Fruit fly (Drosophila melanogaster): ENCODE measurements around the gene JhI-21.

JhI-21 gene

DNA sequence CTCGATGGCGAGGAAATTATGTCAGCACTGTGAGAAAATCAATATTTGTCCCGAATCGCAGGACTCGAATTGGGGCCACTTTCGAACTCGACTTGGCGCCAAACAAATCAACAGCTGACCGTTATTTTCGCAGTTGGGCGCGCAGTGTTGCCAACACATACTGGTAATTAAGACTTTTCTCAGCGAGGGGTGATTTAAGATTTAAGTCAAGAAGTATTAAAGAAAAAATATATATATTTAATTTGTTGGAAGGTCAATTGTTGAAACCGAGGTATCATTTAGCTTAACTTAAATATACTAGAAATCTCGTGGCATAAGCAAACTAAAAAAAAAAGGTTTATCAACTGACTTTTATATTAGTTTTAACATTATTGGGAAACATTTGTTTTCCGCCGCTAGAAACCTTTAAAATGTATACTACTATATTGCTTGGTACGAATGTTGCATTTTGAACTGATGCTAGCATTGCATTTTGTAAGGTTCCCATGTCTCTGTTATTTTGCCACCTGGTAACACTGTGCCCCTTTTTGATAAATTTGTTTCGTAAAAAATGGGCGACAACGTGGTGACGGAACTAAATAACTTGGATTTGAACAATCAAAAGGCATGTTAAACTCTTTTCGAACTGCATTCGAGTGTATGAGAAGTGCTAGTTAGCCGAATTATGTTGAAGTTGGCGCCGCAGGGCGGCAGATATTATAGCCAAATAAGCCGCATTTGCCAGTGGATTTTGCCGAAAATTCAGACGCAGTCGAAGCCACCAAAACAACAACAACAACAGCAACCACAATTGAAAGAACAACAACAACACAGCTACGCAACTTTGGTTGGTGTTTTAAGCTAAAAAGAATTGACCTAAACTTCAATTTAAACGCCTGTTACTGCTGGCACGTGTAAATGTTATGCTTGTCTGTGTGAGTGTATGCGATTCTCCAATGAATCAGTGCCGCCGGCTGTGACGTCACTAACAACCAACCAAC is 47.7 kb upstream of the JhI-21 start, which contains the start of the genes Patsas and ThrRS (continued):
- peak; percentile 71; the same call in 1 of the 2 replicates for TF ChIP-seq wdn (GFP tag; IDR thresholded peaks at IDR 0.05)
- peak; percentile 49 for TF ChIP-seq CG2202 (tag; optimal IDR thresholded peaks at IDR 0.05)
- peak; percentile 76 for TF ChIP-seq gcm (GFP tag; optimal IDR thresholded peaks at IDR 0.05)
- TF ChIP-seq CG6813 (GFP tag; optimal IDR thresholded peaks at IDR 0.05): peak; percentile 62
- peak; percentile 72; the same call in 2 of the 3 replicates for TF ChIP-seq CG3726 (GFP tag; IDR thresholded peaks at IDR 0.05)
- TF ChIP-seq H2.0 (GFP tag; IDR thresholded peaks at IDR 0.05): peak; percentile 78
- TF ChIP-seq lmd (GFP tag; IDR thresholded peaks at IDR 0.05): peak; percentile 90
- TF ChIP-seq CG10543 (GFP tag; optimal IDR thresholded peaks at IDR 0.05): peak; percentile 87
- TF ChIP-seq Lim3 (GFP tag; IDR thresholded peaks at IDR 0.05): peak; percentile 44; the same call in 1 of the 2 replicates
- no peak for TF ChIP-seq Bgb (GFP tag; IDR thresholded peaks at IDR 0.05; ENCODE audit: partially characterized antibody)
- TF ChIP-seq Sry-β (GFP tag; optimal IDR thresholded peaks at IDR 0.05): peak; percentile 39
- TF ChIP-seq gcm2 (GFP tag; optimal IDR thresholded peaks at IDR 0.05): peak; percentile 6
- TF ChIP-seq Doc2 (GFP tag; IDR thresholded peaks at IDR 0.05): 0 out of 2 replicates have a peak, but pooled peaks have one; percentile 16
- peak; percentile 92 for TF ChIP-seq CG30403 (GFP tag; optimal IDR thresholded peaks at IDR 0.05)
- peak; percentile 60 for TF ChIP-seq ab (GFP tag; optimal IDR thresholded peaks at IDR 0.05)
- peak; percentile 81 for TF ChIP-seq CG7556 (GFP tag; optimal IDR thresholded peaks at IDR 0.05)
- TF ChIP-seq br (optimal IDR thresholded peaks at IDR 0.05): no peak
- TF ChIP-seq Sox100B (GFP tag; optimal IDR thresholded peaks at IDR 0.05): no peak
- peak; percentile 83 for TF ChIP-seq CG32772 (GFP tag; IDR thresholded peaks at IDR 0.05)
- TF ChIP-seq CG12299 (tag; optimal IDR thresholded peaks at IDR 0.05): peak; percentile 79
- peak; percentile 33 for TF ChIP-seq CG3065 (GFP tag; optimal IDR thresholded peaks at IDR 0.05)
- no peak for TF ChIP-seq CG7963 (GFP tag; IDR thresholded peaks at IDR 0.05; ENCODE audit: partially characterized antibody)
- peak; percentile 49 for TF ChIP-seq Lhr (GFP tag; optimal IDR thresholded peaks at IDR 0.05)
- peak; percentile 68 for TF ChIP-seq CG8281 (tag; optimal IDR thresholded peaks at IDR 0.05)
- peak; percentile 52 for TF ChIP-seq HmgZ (tag; optimal IDR thresholded peaks at IDR 0.05)
- TF ChIP-seq tio (GFP tag; optimal IDR thresholded peaks at IDR 0.05): no peak
- TF ChIP-seq exex (tag; optimal IDR thresholded peaks at IDR 0.05): no peak
- TF ChIP-seq CG17359 (tag; optimal IDR thresholded peaks at IDR 0.05): peak; percentile 86
- TF ChIP-seq CG34376 (GFP tag; optimal IDR thresholded peaks at IDR 0.05): peak; percentile 31
- TF ChIP-seq pho (GFP tag; optimal IDR thresholded peaks at IDR 0.05): peak; percentile 62
- TF ChIP-seq bcd (GFP tag; optimal IDR thresholded peaks at IDR 0.05): peak; percentile 87
- no peak for TF ChIP-seq hth (optimal IDR thresholded peaks at IDR 0.05)
- TF ChIP-seq CG18262 (tag; optimal IDR thresholded peaks at IDR 0.05): peak; percentile 84
- peak; percentile 75 for TF ChIP-seq scrt (GFP tag; optimal IDR thresholded peaks at IDR 0.05)
- no peak; the same call in 2 of the 3 replicates for TF ChIP-seq CG6175 (GFP tag; IDR thresholded peaks at IDR 0.05)
- TF ChIP-seq CG15514 (GFP tag; optimal IDR thresholded peaks at IDR 0.05): peak; percentile 78
- TF ChIP-seq CG2120 (GFP tag; optimal IDR thresholded peaks at IDR 0.05): peak; percentile 91
- TF ChIP-seq eve (GFP tag; optimal IDR thresholded peaks at IDR 0.05): no peak
- TF ChIP-seq NK7.1 (GFP tag; optimal IDR thresholded peaks at IDR 0.05): peak; percentile 48
- TF ChIP-seq Xrp1 (GFP tag; IDR thresholded peaks at IDR 0.05): peak; percentile 82
- TF ChIP-seq Nf-YA (GFP tag; IDR thresholded peaks at IDR 0.05): peak; percentile 64
- TF ChIP-seq CG17612 (GFP tag; IDR thresholded peaks at IDR 0.05): peak; percentile 62; the same call in 1 of the 2 replicates
- peak; percentile 93 for TF ChIP-seq CG12659 (GFP tag; optimal IDR thresholded peaks at IDR 0.05)
- peak; percentile 72 for TF ChIP-seq D19B (GFP tag; optimal IDR thresholded peaks at IDR 0.05)
- TF ChIP-seq repo (GFP tag; optimal IDR thresholded peaks at IDR 0.05): peak; percentile 4
- peak; percentile 92 for TF ChIP-seq Dek (tag; optimal IDR thresholded peaks at IDR 0.05)
- TF ChIP-seq so (GFP tag; IDR thresholded peaks at IDR 0.05): peak; percentile 82; the same call in 2 of the 3 replicates
- TF ChIP-seq p53 (GFP tag; optimal IDR thresholded peaks at IDR 0.05): peak; percentile 42
